Worm (Caenorhabditis elegans) whole organism, young adult: ENCODE data around the gene K02A6.4.

ENCODE experiments used
- B0019.2 ChIP-seq: fragments of 200-800 bp; sonication (Bioruptor generic); conservative IDR thresholded peaks from 2 replicates; pipeline ENCODE4 v1.3.6; 2022; ENCODE audit warnings: missing genetic modification reagents, missing genetic modification characterization, missing compliant biosample characterization
- B0261.1 ChIP-seq: sonication (generic microtip); optimal IDR thresholded peaks from 2 replicates; lab custom pipeline; 2016; ENCODE audit warnings: mild to moderate bottlenecking, missing genetic modification characterization, moderate library complexity, missing compliant biosample characterization
- B0336.3 ChIP-seq: fragments of 200-800 bp; sonication (Bioruptor generic); IDR thresholded peaks from 2 replicates; pipeline ENCODE4 v1.3.6; 2022; ENCODE audit warnings: missing genetic modification characterization, missing compliant biosample characterization
- F49E8.2 ChIP-seq: sonication (generic microtip); optimal IDR thresholded peaks from 3 replicates; lab custom pipeline; 2017; ENCODE audit warnings: missing genetic modification characterization, mild to moderate bottlenecking, missing compliant biosample characterization, antibody characterized with exemption, moderate library complexity; ENCODE audit not compliant: insufficient read depth
- F55B11.4 ChIP-seq: sonication (generic microtip); optimal IDR thresholded peaks from 2 replicates; lab custom pipeline; 2016; ENCODE audit warnings: missing compliant biosample characterization, missing genetic modification characterization, borderline replicate concordance; ENCODE audit not compliant: insufficient read depth
- K12H6.12 ChIP-seq: fragments of 200-800 bp; sonication (Bioruptor generic); optimal IDR thresholded peaks from 2 replicates; lab custom pipeline; 2018; ENCODE audit warnings: mild to moderate bottlenecking, missing genetic modification characterization, missing compliant biosample characterization
- ama-1 ChIP-seq, 3 experiments: fragments of 150-350 bp in 1 of 3; sonication (generic microtip) in 2 of 3; optimal IDR thresholded peaks; 2 replicates each; lab custom pipeline; 2014 to 2018; ENCODE audit warnings: missing biosample characterization in 2 of 3, missing genetic modification characterization in 2 of 3, missing genetic modification reagents in 2 of 3
- aptf-2 ChIP-seq: fragments of 200-800 bp; sonication (Bioruptor generic); conservative IDR thresholded peaks from 2 replicates; pipeline ENCODE4 v1.3.6; 2022; ENCODE audit warnings: missing genetic modification reagents, missing genetic modification characterization, missing compliant biosample characterization
- athp-1 ChIP-seq: sonication (generic microtip); optimal IDR thresholded peaks from 2 replicates; lab custom pipeline; 2017; ENCODE audit warnings: mild to moderate bottlenecking, missing genetic modification characterization, missing compliant biosample characterization
- attf-3 ChIP-seq: fragments of 200-800 bp; sonication (Bioruptor generic); conservative IDR thresholded peaks from 2 replicates; pipeline ENCODE4 v1.3.6; 2022; ENCODE audit warnings: missing genetic modification reagents, missing genetic modification characterization, missing compliant biosample characterization
- attf-6 ChIP-seq: fragments of 200-800 bp; sonication (Bioruptor generic); IDR thresholded peaks from 2 replicates; pipeline ENCODE4 v1.3.6; 2022; ENCODE audit warnings: missing genetic modification reagents, missing genetic modification characterization, missing compliant biosample characterization
- bed-2 ChIP-seq: fragments of 200-800 bp; sonication (Bioruptor generic); IDR thresholded peaks from 2 replicates; pipeline ENCODE4 v1.3.6; 2022; ENCODE audit warnings: missing genetic modification reagents, missing genetic modification characterization, missing compliant biosample characterization
- cebp-1 ChIP-seq, 2 experiments: fragments of 200-800 bp in 1 of 2; sonication (Bioruptor generic) in 1 of 2; sonication (generic microtip) in 1 of 2; IDR thresholded peaks in 1 of 2; optimal IDR thresholded peaks in 1 of 2; 2 replicates each; pipeline versions ENCODE4 v1.3.6 to Lab custom; 2017 to 2022; ENCODE audit warnings: missing compliant biosample characterization in 2 of 2, missing genetic modification characterization in 2 of 2, mild to moderate bottlenecking in 1 of 2, missing genetic modification reagents in 1 of 2, moderate library complexity in 1 of 2
- ceh-100 ChIP-seq: fragments of 200-800 bp; sonication (Bioruptor generic); IDR thresholded peaks from 2 replicates; pipeline ENCODE4 v1.3.6; 2022; ENCODE audit warnings: missing genetic modification reagents, missing genetic modification characterization, missing compliant biosample characterization
- ceh-27 ChIP-seq: fragments of 200-800 bp; sonication (Bioruptor generic); optimal IDR thresholded peaks from 2 replicates; lab custom pipeline; 2018; ENCODE audit warnings: mild to moderate bottlenecking, missing genetic modification characterization, moderate library complexity, missing compliant biosample characterization
- ceh-40 ChIP-seq: fragments of 200-800 bp; sonication (Bioruptor generic); IDR thresholded peaks from 2 replicates; pipeline ENCODE4 v1.3.6; 2022; ENCODE audit warnings: missing genetic modification characterization, missing compliant biosample characterization
- ceh-91 ChIP-seq: fragments of 200-800 bp; sonication (Bioruptor generic); IDR thresholded peaks from 2 replicates; pipeline ENCODE4 v1.3.6; 2022; ENCODE audit warnings: missing genetic modification reagents, missing genetic modification characterization, missing compliant biosample characterization
- die-1 ChIP-seq: sonication (generic microtip); optimal IDR thresholded peaks from 2 replicates; lab custom pipeline; 2016; ENCODE audit warnings: missing genotype, mild to moderate bottlenecking, missing genetic modification characterization, missing compliant biosample characterization
- dpl-1 ChIP-seq: fragments of 150-350 bp; optimal IDR thresholded peaks from 2 replicates; lab custom pipeline; 2014; ENCODE audit warnings: missing biosample characterization, missing genetic modification reagents, missing genetic modification characterization
- efl-1 ChIP-seq: fragments of 150-350 bp; optimal IDR thresholded peaks from 2 replicates; lab custom pipeline; 2014; ENCODE audit warnings: missing biosample characterization, missing genetic modification reagents, missing genetic modification characterization
- egl-44 ChIP-seq: fragments of 200-800 bp; sonication (Bioruptor generic); IDR thresholded peaks from 2 replicates; pipeline ENCODE4 v1.3.6; 2022; ENCODE audit warnings: missing genetic modification reagents, missing genetic modification characterization, missing compliant biosample characterization
- egrh-3 ChIP-seq: fragments of 200-800 bp; sonication (Bioruptor generic); IDR thresholded peaks from 2 replicates; pipeline ENCODE4 v1.3.6; 2022; ENCODE audit warnings: missing genetic modification reagents, missing genetic modification characterization, missing compliant biosample characterization
- fkh-3 ChIP-seq: sonication (generic microtip); optimal IDR thresholded peaks from 2 replicates; lab custom pipeline; 2016; ENCODE audit warnings: mild to moderate bottlenecking, missing genetic modification characterization, missing compliant biosample characterization
- him-1 ChIP-seq: sonication (generic microtip); optimal IDR thresholded peaks from 2 replicates; lab custom pipeline; 2016; ENCODE audit warnings: missing genotype, missing genetic modification reagents, missing genetic modification characterization, missing compliant biosample characterization
- hlh-26 ChIP-seq: fragments of 200-800 bp; sonication (Bioruptor generic); conservative IDR thresholded peaks from 2 replicates; pipeline ENCODE4 v1.3.6; 2022; ENCODE audit warnings: missing genetic modification reagents, missing genetic modification characterization, missing compliant biosample characterization
- hrde-1 ChIP-seq: sonication (generic microtip); optimal IDR thresholded peaks from 2 replicates; lab custom pipeline; 2016; ENCODE audit warnings: missing genetic modification characterization, mild to moderate bottlenecking, missing compliant biosample characterization, moderate library complexity, missing genotype, missing genetic modification reagents, borderline replicate concordance
- hsf-1 ChIP-seq: fragments of 200-800 bp; sonication (Bioruptor generic); IDR thresholded peaks from 2 replicates; pipeline ENCODE4 v1.3.6; 2022; ENCODE audit warnings: missing genetic modification reagents, missing genetic modification characterization, missing compliant biosample characterization
- let-526 ChIP-seq: fragments of 200-800 bp; sonication (Bioruptor generic); IDR thresholded peaks from 2 replicates; pipeline ENCODE4 v1.3.6; 2022; ENCODE audit warnings: missing genetic modification reagents, missing genetic modification characterization, missing compliant biosample characterization
- let-607 ChIP-seq, 2 experiments: fragments of 200-800 bp in 1 of 2; sonication (Bioruptor generic) in 1 of 2; sonication (generic microtip) in 1 of 2; optimal IDR thresholded peaks; 2 replicates each; lab custom pipeline; 2016 to 2018; ENCODE audit warnings: mild to moderate bottlenecking in 2 of 2, missing compliant biosample characterization in 2 of 2, missing genetic modification characterization in 2 of 2, moderate library complexity in 2 of 2, missing genotype in 1 of 2
- lin-26 ChIP-seq: fragments of 200-800 bp; sonication (Bioruptor generic); IDR thresholded peaks from 2 replicates; pipeline ENCODE4 v1.3.6; 2022; ENCODE audit warnings: missing genetic modification reagents, missing genetic modification characterization, missing compliant biosample characterization
- lin-40 ChIP-seq: sonication (generic microtip); optimal IDR thresholded peaks from 2 replicates; lab custom pipeline; 2016; ENCODE audit warnings: missing genetic modification characterization, mild to moderate bottlenecking, missing compliant biosample characterization, missing genotype, missing genetic modification reagents
- lsy-27 ChIP-seq: sonication (generic microtip); optimal IDR thresholded peaks from 2 replicates; lab custom pipeline; 2017; ENCODE audit warnings: missing genetic modification characterization, mild to moderate bottlenecking, missing compliant biosample characterization, antibody characterized with exemption, missing genotype, borderline replicate concordance; ENCODE audit not compliant: insufficient read depth
- madf-3 ChIP-seq: fragments of 200-800 bp; sonication (Bioruptor generic); IDR thresholded peaks from 2 replicates; pipeline ENCODE4 v1.3.6; 2022; ENCODE audit warnings: missing genetic modification reagents, missing genetic modification characterization, missing compliant biosample characterization
- mcd-1 ChIP-seq: fragments of 200-800 bp; sonication (Bioruptor generic); IDR thresholded peaks from 2 replicates; pipeline ENCODE4 v1.3.6; 2022; ENCODE audit warnings: missing genetic modification reagents, missing genetic modification characterization, missing compliant biosample characterization
- mes-4 ChIP-seq: sonication (generic microtip); optimal IDR thresholded peaks from 2 replicates; lab custom pipeline; 2016; ENCODE audit warnings: missing genotype, missing genetic modification characterization, missing compliant biosample characterization
- nfyb-1 ChIP-seq: fragments of 200-800 bp; sonication (Bioruptor generic); IDR thresholded peaks from 2 replicates; pipeline ENCODE4 v1.3.6; 2022; ENCODE audit warnings: missing genetic modification reagents, missing genetic modification characterization, missing compliant biosample characterization
- nhr-179 ChIP-seq: sonication (generic microtip); optimal IDR thresholded peaks from 2 replicates; lab custom pipeline; 2016; ENCODE audit warnings: mild to moderate bottlenecking, missing genetic modification characterization, missing compliant biosample characterization
- nhr-27 ChIP-seq: fragments of 200-800 bp; sonication (Bioruptor generic); optimal IDR thresholded peaks from 2 replicates; lab custom pipeline; 2018; ENCODE audit warnings: mild to moderate bottlenecking, missing genetic modification characterization, moderate library complexity, missing compliant biosample characterization
- repo-1 ChIP-seq: sonication (generic microtip); optimal IDR thresholded peaks from 2 replicates; lab custom pipeline; 2017; ENCODE audit warnings: mild to moderate bottlenecking, missing genetic modification characterization, missing compliant biosample characterization
- snpc-1.1 ChIP-seq: sonication (generic microtip); optimal IDR thresholded peaks from 2 replicates; lab custom pipeline; 2017; ENCODE audit warnings: missing genetic modification characterization, mild to moderate bottlenecking, missing compliant biosample characterization, antibody characterized with exemption, moderate library complexity, missing genotype, missing genetic modification reagents; ENCODE audit not compliant: insufficient read depth
- snpc-4 ChIP-seq, 5 experiments: fragments of 150-350 bp in 1 of 5; sonication (generic microtip) in 4 of 5; optimal IDR thresholded peaks; 2 replicates each; lab custom pipeline; 2014 to 2018; ENCODE audit warnings: missing genetic modification characterization in 5 of 5, missing biosample characterization in 3 of 5, antibody characterized with exemption in 2 of 5, mild to moderate bottlenecking in 2 of 5, missing compliant biosample characterization in 2 of 5, missing genotype in 2 of 5, moderate library complexity in 2 of 5, missing genetic modification reagents in 1 of 5
- unc-130 ChIP-seq: sonication (generic microtip); optimal IDR thresholded peaks from 2 replicates; lab custom pipeline; 2016; ENCODE audit warnings: missing genetic modification reagents, missing genetic modification characterization, missing compliant biosample characterization
- xnd-1 ChIP-seq: sonication (generic microtip); optimal IDR thresholded peaks from 2 replicates; lab custom pipeline; 2016; ENCODE audit warnings: missing genotype, missing genetic modification reagents, missing genetic modification characterization, missing compliant biosample characterization
- zim-3 ChIP-seq: sonication (generic microtip); optimal IDR thresholded peaks from 2 replicates; lab custom pipeline; 2017; ENCODE audit warnings: mild to moderate bottlenecking, missing genetic modification characterization, moderate library complexity, missing compliant biosample characterization
- ztf-18 ChIP-seq: sonication (generic microtip); optimal IDR thresholded peaks from 2 replicates; lab custom pipeline; 2016; ENCODE audit warnings: missing genotype, mild to moderate bottlenecking, missing genetic modification characterization, missing compliant biosample characterization
- ztf-28 ChIP-seq: fragments of 200-800 bp; sonication (Bioruptor generic); IDR thresholded peaks from 2 replicates; pipeline ENCODE4 v1.3.6; 2022; ENCODE audit warnings: missing genetic modification reagents, missing genetic modification characterization, missing compliant biosample characterization

K02A6.4 gene

DNA sequence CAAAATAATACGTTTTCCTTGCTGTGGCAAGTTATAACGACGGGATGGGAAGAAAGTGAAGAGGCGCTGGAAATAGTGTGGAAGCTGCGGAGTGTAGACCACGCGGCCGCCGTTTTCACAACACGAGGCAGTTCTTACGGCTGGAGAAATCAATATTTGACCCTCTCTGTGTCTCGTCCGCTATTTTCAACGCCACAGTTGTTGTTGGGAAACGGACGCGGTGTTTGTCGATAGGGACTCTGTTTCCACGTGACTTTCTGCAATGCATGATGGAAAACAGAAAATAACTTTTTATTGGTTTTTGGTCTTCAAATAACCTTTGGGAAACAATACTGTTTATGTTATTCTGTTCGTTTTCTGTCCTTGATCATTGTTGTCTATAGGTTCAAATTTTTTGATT lies 13.3 kb upstream of the K02A6.4 start, which contains the start of gene K02A6.3 (continued):
- TF ChIP-seq egrh-3 (GFP tag; lab: Robert Waterston, UW), result peak; percentile 39; the same call in 1 of the 2 replicates
- no peak for TF ChIP-seq hlh-26
- TF ChIP-seq B0019.2, result no peak
- no peak for TF ChIP-seq him-1
- no peak for TF ChIP-seq zim-3 (tag; lab: Kevin White, UChicago)
- TF ChIP-seq ceh-27 (GFP tag; lab: Kevin White, UChicago), result peak; percentile 74
- TF ChIP-seq snpc-1.1, result no peak
- TF ChIP-seq attf-3 (GFP tag; lab: Robert Waterston, UW), result no peak
- no peak for TF ChIP-seq F49E8.2
- TF ChIP-seq ceh-91, result no peak
- no peak for TF ChIP-seq snpc-4 (GFP tag; optimal IDR thresholded peaks at IDR 0.05; lab: Kevin White, UChicago)
- peak in 2 of 4 experiments; percentile 51 for TF ChIP-seq snpc-4 (tag; optimal IDR thresholded peaks at IDR 0.05; lab: Kevin White, UChicago)
- TF ChIP-seq ceh-100 (GFP tag; lab: Robert Waterston, UW), result peak; percentile 34; the same call in 1 of the 2 replicates
- TF ChIP-seq fkh-3 (tag; lab: Kevin White, UChicago), result no peak
- peak; percentile 76 for TF ChIP-seq nfyb-1
- no peak for TF ChIP-seq ama-1 (optimal IDR thresholded peaks at IDR 0.05; lab: Kevin White, UChicago)
- TF ChIP-seq ama-1 (GFP tag; optimal IDR thresholded peaks at IDR 0.05; lab: Kevin White, UChicago), result no peak
- no peak for TF ChIP-seq ztf-28 (GFP tag; lab: Robert Waterston, UW)
- TF ChIP-seq dpl-1 (GFP tag; lab: Kevin White, UChicago), result no peak
- TF ChIP-seq hsf-1, result 0 out of 2 replicates have a peak, but pooled peaks have one; percentile 28
- TF ChIP-seq ztf-18 (tag; lab: Kevin White, UChicago), result peak; percentile 4
- TF ChIP-seq B0336.3 (GFP tag; lab: Robert Waterston, UW), result peak; percentile 91
- peak; percentile 67; the same call in 1 of the 2 replicates for TF ChIP-seq cebp-1 (GFP tag; IDR thresholded peaks at IDR 0.05; lab: Robert Waterston, UW)
- TF ChIP-seq cebp-1 (tag; optimal IDR thresholded peaks at IDR 0.05; lab: Kevin White, UChicago), result peak; percentile 93
- TF ChIP-seq mcd-1, result peak; percentile 54
- TF ChIP-seq F55B11.4 (tag; lab: Kevin White, UChicago), result no peak
- TF ChIP-seq madf-3 (GFP tag; lab: Robert Waterston, UW), result 0 out of 2 replicates have a peak, but pooled peaks have one; percentile 37
- TF ChIP-seq ceh-40 (GFP tag; lab: Robert Waterston, UW), result no peak
- peak; percentile 2 for TF ChIP-seq die-1 (tag; lab: Kevin White, UChicago)
- TF ChIP-seq nhr-179 (tag; lab: Kevin White, UChicago), result no peak
- no peak for TF ChIP-seq B0261.1 (tag; lab: Kevin White, UChicago)
- TF ChIP-seq aptf-2 (GFP tag; lab: Robert Waterston, UW), result no peak
- no peak for TF ChIP-seq mes-4 (tag; lab: Kevin White, UChicago)
- no peak for TF ChIP-seq unc-130
- TF ChIP-seq K12H6.12 (tag; lab: Kevin White, UChicago), result peak; percentile 92
- no peak for TF ChIP-seq nhr-27
- peak; percentile 42; the same call in 1 of the 2 replicates for TF ChIP-seq lin-26 (GFP tag; lab: Robert Waterston, UW)
- peak; percentile 60 to 70 for TF ChIP-seq let-607 (tag; optimal IDR thresholded peaks at IDR 0.05; lab: Kevin White, UChicago)
- TF ChIP-seq repo-1, result peak; percentile 57
- TF ChIP-seq lsy-27 (tag; lab: Kevin White, UChicago), result no peak
- TF ChIP-seq xnd-1 (tag; lab: Kevin White, UChicago), result no peak
- TF ChIP-seq let-526 (GFP tag; lab: Robert Waterston, UW), result no peak
- TF ChIP-seq attf-6 (GFP tag; lab: Robert Waterston, UW), result no peak
- TF ChIP-seq bed-2 (GFP tag; lab: Robert Waterston, UW), result no peak
- no peak for TF ChIP-seq hrde-1
- TF ChIP-seq efl-1 (GFP tag; lab: Kevin White, UChicago), result no peak
- TF ChIP-seq lin-40 (tag; lab: Kevin White, UChicago), result peak; percentile 88
- TF ChIP-seq egl-44 (GFP tag; lab: Robert Waterston, UW), result peak; percentile 79
- TF ChIP-seq athp-1 (tag; lab: Kevin White, UChicago), result no peak
